Worm (Caenorhabditis elegans) whole organism, early embryonic: ENCODE data around the gene Y39A1A.17.

Source experiments
- ama-1 ChIP-seq: fragments of 150-350 bp; optimal IDR thresholded peaks from 2 replicates; lab custom pipeline; 2014
- ets-7 ChIP-seq: sonication (generic microtip); optimal IDR thresholded peaks from 2 replicates; lab custom pipeline; 2016; ENCODE audit warnings: missing genotype, missing genetic modification characterization, missing compliant biosample characterization
- flt-1 ChIP-seq: fragments of 200-800 bp; sonication (Bioruptor generic); IDR thresholded peaks from 2 replicates; pipeline ENCODE4 v1.3.6; 2022; ENCODE audit warnings: missing genetic modification characterization, missing compliant biosample characterization
- tra-4 ChIP-seq: sonication (generic microtip); optimal IDR thresholded peaks from 2 replicates; lab custom pipeline; 2017; ENCODE audit warnings: missing genetic modification characterization, missing compliant biosample characterization

- no peak for TF ChIP-seq flt-1 (GFP tag; lab: Robert Waterston, UW)
- no peak for TF ChIP-seq ama-1 (lab: Kevin White, UChicago)
- no peak for TF ChIP-seq ets-7 (tag; lab: Kevin White, UChicago)
- no peak for TF ChIP-seq tra-4 (tag; lab: Kevin White, UChicago)
Observed at ce11 chrIII:10738081-10738480, 47.2 kb upstream of the Y39A1A.17 start.
